Worm (Caenorhabditis elegans) whole organism, L4/young adult: ENCODE results near the gene magu-4.

Experiments
- W03F9.2 ChIP-seq: fragments of 150-350 bp; optimal IDR thresholded peaks from 2 replicates; lab custom pipeline; 2014; ENCODE audit warnings: missing biosample characterization, missing genetic modification characterization
- dao-5 ChIP-seq: sonication (generic microtip); optimal IDR thresholded peaks from 2 replicates; lab custom pipeline; 2016; ENCODE audit warnings: missing genotype, missing genetic modification characterization, moderate library complexity, missing compliant biosample characterization
- him-1 ChIP-seq: sonication (generic microtip); optimal IDR thresholded peaks from 2 replicates; lab custom pipeline; 2016; ENCODE audit warnings: missing genotype, missing genetic modification reagents, missing genetic modification characterization, missing compliant biosample characterization

DNA sequence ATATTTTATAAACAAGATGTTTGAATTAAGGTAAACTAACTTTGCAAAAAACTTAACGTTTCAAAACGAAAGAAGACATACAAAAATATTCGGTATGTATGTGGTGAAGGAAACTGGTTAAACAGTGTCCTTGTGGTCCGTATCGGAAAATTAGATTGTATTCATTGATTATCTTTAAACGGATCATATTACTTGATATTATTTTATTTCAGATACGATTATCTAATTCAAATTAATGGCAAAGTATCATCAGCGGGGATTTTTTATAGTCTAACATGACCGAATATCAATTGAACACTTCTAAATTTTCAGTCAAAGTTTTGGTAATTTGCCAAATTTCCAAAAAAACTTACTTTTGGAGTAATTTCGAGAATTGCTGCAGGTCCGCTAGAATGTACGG lies 2.8 kb upstream of the magu-4 start, which contains the start of gene C47E12.13:
- no peak for TF ChIP-seq him-1 (tag; lab: Kevin White, UChicago)
- TF ChIP-seq W03F9.2 = no peak
- no peak for TF ChIP-seq dao-5
